Fruit fly (Drosophila melanogaster) whole organism, embryonic: ENCODE results near the gene CG11263.
A peak's percentile ranks its signal among the peaks of the same experiment; 100 is the strongest.

ENCODE experiments used
- Bteb2 ChIP-seq: fragments of 200-800 bp; sonication (Bioruptor generic); optimal IDR thresholded peaks from 2 replicates; lab custom pipeline; 2016; ENCODE audit warnings: missing biosample characterization, missing genetic modification characterization
- CG10274 ChIP-seq: fragments of 200-800 bp; sonication (Bioruptor generic); optimal IDR thresholded peaks from 3 replicates; lab custom pipeline; 2017; ENCODE audit warnings: missing biosample characterization, mild to moderate bottlenecking, missing genetic modification characterization
- CG10543 ChIP-seq: fragments of 200-800 bp; sonication (Bioruptor generic); optimal IDR thresholded peaks from 3 replicates; lab custom pipeline; 2017; ENCODE audit warnings: missing biosample characterization, mild to moderate bottlenecking, missing genetic modification characterization, moderate library complexity
- CG10565 ChIP-seq: fragments of 200-800 bp; sonication (Bioruptor generic); optimal IDR thresholded peaks from 3 replicates; lab custom pipeline; 2016; ENCODE audit warnings: missing biosample characterization, mild to moderate bottlenecking, missing genetic modification characterization
- CG11723 ChIP-seq: fragments of 200-800 bp; sonication (Bioruptor generic); optimal IDR thresholded peaks from 2 replicates; lab custom pipeline; 2017; ENCODE audit warnings: missing biosample characterization, mild to moderate bottlenecking, missing genetic modification characterization
- CG12219 ChIP-seq: fragments of 200-800 bp; sonication (Bioruptor generic); optimal IDR thresholded peaks from 3 replicates; lab custom pipeline; 2018; ENCODE audit warnings: missing biosample characterization, mild to moderate bottlenecking, missing genetic modification characterization
- CG13894 ChIP-seq: fragments of 200-800 bp; sonication (Bioruptor generic); optimal IDR thresholded peaks from 3 replicates; lab custom pipeline; 2018; ENCODE audit warnings: missing biosample characterization, mild to moderate bottlenecking, missing genetic modification characterization, moderate library complexity
- CG15696 ChIP-seq: fragments of 200-800 bp; sonication (Bioruptor generic); optimal IDR thresholded peaks from 2 replicates; lab custom pipeline; 2019; ENCODE audit warnings: missing biosample characterization, mild to moderate bottlenecking, missing genetic modification characterization, moderate library complexity
- CG17186 ChIP-seq: fragments of 200-800 bp; sonication (Bioruptor generic); optimal IDR thresholded peaks from 3 replicates; lab custom pipeline; 2017; ENCODE audit warnings: missing biosample characterization, missing genetic modification reagents, missing genetic modification characterization
- CG30403 ChIP-seq: fragments of 200-800 bp; sonication (Bioruptor generic); optimal IDR thresholded peaks from 3 replicates; lab custom pipeline; 2016; ENCODE audit warnings: missing biosample characterization, missing genetic modification characterization
- CG31365 ChIP-seq: fragments of 200-800 bp; sonication (Bioruptor generic); optimal IDR thresholded peaks from 2 replicates; lab custom pipeline; 2018; ENCODE audit warnings: missing biosample characterization, mild to moderate bottlenecking, missing genetic modification characterization
- CG31388 ChIP-seq: fragments of 200-800 bp; sonication (Bioruptor generic); optimal IDR thresholded peaks from 2 replicates; lab custom pipeline; 2016; ENCODE audit warnings: missing biosample characterization, missing genetic modification characterization
- CG3163 ChIP-seq: fragments of 200-800 bp; sonication (Bioruptor generic); optimal IDR thresholded peaks from 3 replicates; lab custom pipeline; 2016; ENCODE audit warnings: missing biosample characterization, missing genetic modification characterization
- CG32767 ChIP-seq: fragments of 200-800 bp; sonication (Bioruptor generic); IDR thresholded peaks from 2 replicates; pipeline ENCODE4 v1.3.6; 2022; ENCODE audit warnings: missing biosample characterization, missing genetic modification characterization
- CG34224 ChIP-seq: fragments of 200-800 bp; sonication (Bioruptor generic); IDR thresholded peaks from 3 replicates; pipeline ENCODE4 v1.3.6; 2022; ENCODE audit warnings: missing biosample characterization, missing genetic modification characterization; ENCODE audit not compliant: partially characterized antibody
- CG3726 ChIP-seq: fragments of 200-800 bp; sonication (Bioruptor generic); IDR thresholded peaks from 3 replicates; pipeline ENCODE4, ENCODE4 v1.3.6; 2022; ENCODE audit warnings: missing biosample characterization, missing genetic modification characterization
- CG42726 ChIP-seq: fragments of 200-800 bp; sonication (Bioruptor generic); IDR thresholded peaks from 2 replicates; pipeline ENCODE4 v1.3.6; 2022; ENCODE audit warnings: missing biosample characterization, missing genetic modification characterization; ENCODE audit not compliant: partially characterized antibody
- CG43689 ChIP-seq: fragments of 200-800 bp; sonication (Bioruptor generic); IDR thresholded peaks from 2 replicates; pipeline ENCODE4 v1.3.6; 2022; ENCODE audit warnings: missing biosample characterization, missing genetic modification characterization
- CG5953 ChIP-seq: fragments of 200-800 bp; sonication (Bioruptor generic); IDR thresholded peaks from 2 replicates; pipeline ENCODE4 v1.3.6; 2022; ENCODE audit warnings: missing biosample characterization, missing genetic modification characterization
- CG8281 ChIP-seq: fragments of 200-800 bp; sonication (Bioruptor generic); optimal IDR thresholded peaks from 2 replicates; lab custom pipeline; 2018; ENCODE audit warnings: missing biosample characterization, mild to moderate bottlenecking, missing genetic modification characterization, moderate library complexity
- CG9817 ChIP-seq: fragments of 200-800 bp; sonication (Bioruptor generic); optimal IDR thresholded peaks from 2 replicates; lab custom pipeline; 2018; ENCODE audit warnings: missing biosample characterization, mild to moderate bottlenecking, missing genetic modification characterization, moderate library complexity
- Doc2 ChIP-seq: fragments of 200-800 bp; sonication (Bioruptor generic); IDR thresholded peaks from 2 replicates; pipeline ENCODE4 v1.3.6; 2022; ENCODE audit warnings: missing biosample characterization, missing genetic modification characterization
- Fer2 ChIP-seq: fragments of 200-800 bp; sonication (Bioruptor generic); optimal IDR thresholded peaks from 2 replicates; lab custom pipeline; 2018; ENCODE audit warnings: missing biosample characterization, mild to moderate bottlenecking, missing genetic modification characterization, moderate library complexity
- H2.0 ChIP-seq: fragments of 200-800 bp; sonication (Bioruptor generic); IDR thresholded peaks from 2 replicates; pipeline ENCODE4 v1.3.6; 2022; ENCODE audit warnings: missing biosample characterization, missing genetic modification characterization
- Hey ChIP-seq: fragments of 200-800 bp; sonication (Bioruptor generic); optimal IDR thresholded peaks from 3 replicates; lab custom pipeline; 2018; ENCODE audit warnings: missing biosample characterization, mild to moderate bottlenecking, missing genetic modification characterization
- Hr39 ChIP-seq: fragments of >200 bp; optimal IDR thresholded peaks from 2 replicates; lab custom pipeline; 2017
- Jarid2 ChIP-seq: fragments of 200-800 bp; sonication (Bioruptor generic); optimal IDR thresholded peaks from 3 replicates; lab custom pipeline; 2017; ENCODE audit warnings: mild to moderate bottlenecking, missing biosample characterization, missing genetic modification reagents, missing genetic modification characterization
- MBD-R2 ChIP-seq: fragments of 200-800 bp; sonication (Bioruptor generic); IDR thresholded peaks from 2 replicates; pipeline ENCODE4 v1.3.6; 2022; ENCODE audit warnings: missing biosample characterization, missing genetic modification characterization
- NFAT ChIP-seq: fragments of 200-800 bp; sonication (Bioruptor generic); IDR thresholded peaks from 2 replicates; pipeline ENCODE4 v1.3.6; 2022; ENCODE audit warnings: missing biosample characterization, missing genetic modification characterization
- Nf-YB ChIP-seq: fragments of 200-800 bp; sonication (Bioruptor generic); optimal IDR thresholded peaks from 3 replicates; lab custom pipeline; 2019; ENCODE audit warnings: missing biosample characterization, mild to moderate bottlenecking, missing genetic modification characterization, moderate library complexity
- PHDP ChIP-seq: fragments of 200-800 bp; sonication (Bioruptor generic); optimal IDR thresholded peaks from 3 replicates; lab custom pipeline; 2018; ENCODE audit warnings: missing biosample characterization, mild to moderate bottlenecking, missing genetic modification characterization, moderate library complexity
- Side ChIP-seq: fragments of 200-800 bp; sonication (Bioruptor generic); optimal IDR thresholded peaks from 2 replicates; lab custom pipeline; 2016; ENCODE audit warnings: missing biosample characterization, missing genetic modification characterization
- Sry-δ ChIP-seq: fragments of 200-800 bp; sonication (Bioruptor generic); optimal IDR thresholded peaks from 2 replicates; lab custom pipeline; 2016; ENCODE audit warnings: missing biosample characterization, missing genetic modification characterization
- ara ChIP-seq: fragments of 200-800 bp; sonication (Bioruptor generic); IDR thresholded peaks from 2 replicates; pipeline ENCODE4 v1.3.6; 2022; ENCODE audit warnings: missing biosample characterization, missing genetic modification characterization
- ato ChIP-seq: fragments of 200-800 bp; sonication (Bioruptor generic); IDR thresholded peaks from 2 replicates; pipeline ENCODE4 v1.3.6; 2022; ENCODE audit warnings: missing biosample characterization, missing genetic modification characterization; ENCODE audit not compliant: partially characterized antibody
- bab2 ChIP-seq: fragments of 200-800 bp; sonication (Bioruptor generic); optimal IDR thresholded peaks from 2 replicates; lab custom pipeline; 2016; ENCODE audit warnings: missing biosample characterization, missing genetic modification characterization
- bcd ChIP-seq: fragments of 200-800 bp; sonication (Bioruptor generic); optimal IDR thresholded peaks from 2 replicates; lab custom pipeline; 2017; ENCODE audit warnings: missing biosample characterization, mild to moderate bottlenecking, missing genetic modification characterization
- cato ChIP-seq: fragments of 200-800 bp; sonication (Bioruptor generic); optimal IDR thresholded peaks from 2 replicates; lab custom pipeline; 2016; ENCODE audit warnings: missing biosample characterization, missing genetic modification characterization, borderline replicate concordance
- disco-r ChIP-seq: fragments of 200-800 bp; sonication (Bioruptor generic); optimal IDR thresholded peaks from 2 replicates; lab custom pipeline; 2016; ENCODE audit warnings: missing biosample characterization, missing genetic modification characterization
- dmrt11E ChIP-seq: fragments of 200-800 bp; sonication (Bioruptor generic); optimal IDR thresholded peaks from 3 replicates; lab custom pipeline; 2018; ENCODE audit warnings: missing biosample characterization, mild to moderate bottlenecking, missing genetic modification characterization, moderate library complexity
- h ChIP-seq: fragments of >200 bp; optimal IDR thresholded peaks from 2 replicates; lab custom pipeline; 2017
- ham ChIP-seq: fragments of 200-800 bp; sonication (Bioruptor generic); IDR thresholded peaks from 2 replicates; pipeline ENCODE4 v1.3.6; 2022; ENCODE audit warnings: missing biosample characterization, missing genetic modification characterization
- jigr1 ChIP-seq: fragments of 200-800 bp; sonication (Bioruptor generic); IDR thresholded peaks from 3 replicates; pipeline ENCODE4 v1.3.6; 2022; ENCODE audit warnings: missing biosample characterization, missing genetic modification characterization
- org-1 ChIP-seq: fragments of 200-800 bp; sonication (Bioruptor generic); optimal IDR thresholded peaks from 2 replicates; lab custom pipeline; 2017; ENCODE audit warnings: missing biosample characterization, missing genetic modification characterization
- pzg ChIP-seq: fragments of 200-800 bp; sonication (Bioruptor generic); optimal IDR thresholded peaks from 3 replicates; lab custom pipeline; 2018; ENCODE audit warnings: missing biosample characterization, mild to moderate bottlenecking, missing genetic modification characterization, moderate library complexity
- slbo ChIP-seq: fragments of 200-800 bp; sonication (Bioruptor generic); IDR thresholded peaks from 2 replicates; pipeline ENCODE4 v1.3.6; 2022; ENCODE audit warnings: missing biosample characterization, missing genetic modification characterization
- slp2 ChIP-seq: fragments of 200-800 bp; sonication (Bioruptor generic); optimal IDR thresholded peaks from 2 replicates; lab custom pipeline; 2016; ENCODE audit warnings: missing biosample characterization, missing genetic modification characterization
- sr ChIP-seq: fragments of 200-800 bp; sonication (Bioruptor generic); IDR thresholded peaks from 3 replicates; pipeline ENCODE4 v1.3.6; 2022; ENCODE audit warnings: missing biosample characterization, missing genetic modification characterization
- sug ChIP-seq: fragments of 200-800 bp; optimal IDR thresholded peaks from 2 replicates; lab custom pipeline; 2019; ENCODE audit warnings: missing biosample characterization, mild to moderate bottlenecking, missing genetic modification characterization, moderate library complexity
- trem ChIP-seq: fragments of 200-800 bp; optimal IDR thresholded peaks from 3 replicates; lab custom pipeline; 2019; ENCODE audit warnings: missing biosample characterization, mild to moderate bottlenecking, missing genetic modification characterization, moderate library complexity
- tup ChIP-seq: fragments of 200-800 bp; sonication (Bioruptor generic); optimal IDR thresholded peaks from 2 replicates; lab custom pipeline; 2016; ENCODE audit warnings: missing biosample characterization, mild to moderate bottlenecking, missing genetic modification characterization, moderate library complexity

The CG11263 gene

dm6 chr3L:13017803-13018324, 11.2 kb downstream of the CG11263 start, which contains the start of the genes mRpL20 and Icmt (continued):
- TF ChIP-seq ham (GFP tag; lab: Robert Waterston, UW), result peak; percentile 90
- TF ChIP-seq pzg (GFP tag; lab: Kevin White, UChicago), result peak; percentile 22
- peak; percentile 99 for TF ChIP-seq slbo (GFP tag; lab: Robert Waterston, UW)
- peak; percentile 78 for TF ChIP-seq Doc2 (GFP tag; lab: Robert Waterston, UW)
- peak; percentile 97 for TF ChIP-seq PHDP (tag; lab: Kevin White, UChicago)
- peak; percentile 93 for TF ChIP-seq NFAT
- TF ChIP-seq Nf-YB (GFP tag; lab: Kevin White, UChicago), result peak; percentile 77
- no peak for TF ChIP-seq CG17186
- TF ChIP-seq CG11723 (GFP tag; lab: Kevin White, UChicago), result peak; percentile 75
- no peak for TF ChIP-seq disco-r
- TF ChIP-seq CG3726 (GFP tag; lab: Robert Waterston, UW), result peak; percentile 93
- TF ChIP-seq CG10565 (GFP tag; lab: Kevin White, UChicago), result no peak
- TF ChIP-seq bcd, result peak; percentile 93
- TF ChIP-seq H2.0, result peak; percentile 97
- TF ChIP-seq CG10274 (GFP tag; lab: Kevin White, UChicago), result peak; percentile 52
- no peak; the same call in 1 of the 2 replicates for TF ChIP-seq ato (GFP tag; lab: Robert Waterston, UW)
- TF ChIP-seq CG31365 (tag; lab: Kevin White, UChicago), result peak; percentile 1
- TF ChIP-seq MBD-R2, result peak; percentile 87
- peak; percentile 8 for TF ChIP-seq CG31388 (GFP tag; lab: Kevin White, UChicago)
- peak; percentile 82 for TF ChIP-seq CG12219 (GFP tag; lab: Kevin White, UChicago)
- peak; percentile 85 for TF ChIP-seq CG13894 (tag; lab: Kevin White, UChicago)
- TF ChIP-seq jigr1, result peak; percentile 89
- peak; percentile 93 for TF ChIP-seq CG30403 (GFP tag; lab: Kevin White, UChicago)
- TF ChIP-seq CG32767 (GFP tag; lab: Robert Waterston, UW), result peak; percentile 96
- TF ChIP-seq cato (GFP tag; lab: Kevin White, UChicago), result peak; percentile 78
- TF ChIP-seq slp2 (GFP tag; lab: Kevin White, UChicago), result peak; percentile 17
- TF ChIP-seq Side (GFP tag; lab: Kevin White, UChicago), result no peak
- TF ChIP-seq tup (GFP tag; lab: Kevin White, UChicago), result peak; percentile 67
- TF ChIP-seq CG34224 (GFP tag; lab: Robert Waterston, UW), result peak; percentile 74
- TF ChIP-seq CG10543 (GFP tag; lab: Kevin White, UChicago), result peak; percentile 62
- TF ChIP-seq sug (tag; lab: Kevin White, UChicago), result peak; percentile 80
- TF ChIP-seq org-1 (GFP tag; lab: Kevin White, UChicago), result peak; percentile 84
- peak; percentile 66 for TF ChIP-seq CG15696 (tag; lab: Kevin White, UChicago)
- TF ChIP-seq CG5953 (GFP tag; lab: Robert Waterston, UW), result peak; percentile 79
- peak; percentile 73 for TF ChIP-seq trem (tag; lab: Kevin White, UChicago)
- TF ChIP-seq Fer2, result peak; percentile 60
- TF ChIP-seq h (lab: Kevin White, UChicago), result no peak
- peak; percentile 36 for TF ChIP-seq bab2 (GFP tag; lab: Kevin White, UChicago)
- TF ChIP-seq Hr39, result no peak
- TF ChIP-seq CG43689 (GFP tag; lab: Robert Waterston, UW), result peak; percentile 95
- TF ChIP-seq CG9817, result peak; percentile 96
- no peak for TF ChIP-seq CG42726 (GFP tag; lab: Robert Waterston, UW)
- TF ChIP-seq Sry-δ (GFP tag; lab: Kevin White, UChicago), result peak; percentile 33
- peak; percentile 51 for TF ChIP-seq Bteb2 (GFP tag; lab: Kevin White, UChicago)
- peak; percentile 27 for TF ChIP-seq Jarid2 (GFP tag; lab: Kevin White, UChicago)
- no peak for TF ChIP-seq CG3163 (GFP tag; lab: Kevin White, UChicago)
- TF ChIP-seq ara (GFP tag; lab: Robert Waterston, UW), result peak; percentile 96
- TF ChIP-seq CG8281 (tag; lab: Kevin White, UChicago), result peak; percentile 67
- TF ChIP-seq Hey (tag; lab: Kevin White, UChicago), result no peak
- peak; percentile 76; the same call in 2 of the 3 replicates for TF ChIP-seq sr (GFP tag; lab: Robert Waterston, UW)
- TF ChIP-seq dmrt11E, result peak; percentile 84
